Fruit fly (Drosophila melanogaster) whole organism, wandering third instar larva: Measurements from ENCODE around the gene Nepl13.
A peak's percentile ranks its signal among the peaks of the same experiment; 100 is the strongest.

Source experiments
- Abd-B ChIP-seq: fragments of >200 bp; optimal IDR thresholded peaks from 2 replicates; lab custom pipeline; 2017; ENCODE audit warnings: missing biosample characterization, missing genetic modification characterization
- CrebA ChIP-seq: fragments of 200-800 bp; sonication (Bioruptor generic); optimal IDR thresholded peaks from 2 replicates; lab custom pipeline; 2016; ENCODE audit warnings: missing biosample characterization, mild to moderate bottlenecking, missing genetic modification characterization, borderline replicate concordance
- HLH106 ChIP-seq: fragments of 200-800 bp; optimal IDR thresholded peaks from 3 replicates; lab custom pipeline; 2019; ENCODE audit warnings: missing biosample characterization, mild to moderate bottlenecking, missing genetic modification characterization, moderate library complexity
- Hr78 ChIP-seq: fragments of >200 bp; optimal IDR thresholded peaks from 2 replicates; lab custom pipeline; 2017; ENCODE audit warnings: missing biosample characterization, missing genetic modification characterization
- Hr83 ChIP-seq: fragments of 200-300 bp; sonication (Bioruptor generic); optimal IDR thresholded peaks from 2 replicates; lab custom pipeline; 2016; ENCODE audit warnings: missing biosample characterization, mild to moderate bottlenecking, missing genetic modification characterization, moderate library complexity; ENCODE audit not compliant: poor library complexity, severe bottlenecking
- Jra ChIP-seq: sonication (Bioruptor generic); optimal IDR thresholded peaks from 2 replicates; lab custom pipeline; 2016; ENCODE audit warnings: missing biosample characterization, missing genetic modification characterization
- Mio ChIP-seq: sonication (Bioruptor generic); optimal IDR thresholded peaks from 2 replicates; lab custom pipeline; 2016; ENCODE audit warnings: missing biosample characterization, missing genetic modification characterization
- Myc ChIP-seq: fragments of >200 bp; optimal IDR thresholded peaks from 2 replicates; lab custom pipeline; 2017
- OdsH ChIP-seq: fragments of 200-800 bp; sonication (Bioruptor generic); optimal IDR thresholded peaks from 2 replicates; lab custom pipeline; 2016; ENCODE audit warnings: missing biosample characterization, mild to moderate bottlenecking, missing genetic modification characterization
- Rel ChIP-seq, 2 experiments: fragments of 200-800 bp; sonication (Bioruptor generic) in 1 of 2; optimal IDR thresholded peaks; 2 replicates in 1 of 2; 3 replicates in 1 of 2; lab custom pipeline; 2016 to 2019; ENCODE audit warnings: mild to moderate bottlenecking in 2 of 2, missing biosample characterization in 2 of 2, missing genetic modification characterization in 2 of 2, moderate library complexity in 1 of 2
- Sp1 ChIP-seq: fragments of 200-800 bp; sonication (Bioruptor generic); optimal IDR thresholded peaks from 3 replicates; lab custom pipeline; 2019; ENCODE audit warnings: missing biosample characterization, mild to moderate bottlenecking, missing genetic modification characterization, moderate library complexity
- Vsx2 ChIP-seq: fragments of 200-300, 225-300 bp; sonication (Bioruptor generic); optimal IDR thresholded peaks from 2 replicates; lab custom pipeline; 2018; ENCODE audit warnings: missing biosample characterization, missing genetic modification characterization; ENCODE audit not compliant: partially characterized antibody
- brk ChIP-seq: fragments of 200-800 bp; sonication (Bioruptor generic); optimal IDR thresholded peaks from 2 replicates; lab custom pipeline; 2016; ENCODE audit warnings: missing biosample characterization, mild to moderate bottlenecking, missing genetic modification characterization
- dl ChIP-seq, 2 experiments: fragments of 175-275, 200-275 bp in 1 of 2; fragments of 200-275 bp in 1 of 2; sonication (Bioruptor generic); optimal IDR thresholded peaks; lab custom pipeline; 2018; ENCODE audit warnings: mild to moderate bottlenecking in 2 of 2, missing biosample characterization in 2 of 2, missing genetic modification characterization in 2 of 2, moderate library complexity in 2 of 2; ENCODE audit not compliant: partially characterized antibody in 2 of 2, insufficient read depth in 1 of 2
- dmrt93B ChIP-seq: fragments of 200-800 bp; sonication (Bioruptor generic); optimal IDR thresholded peaks from 2 replicates; lab custom pipeline; 2018; ENCODE audit warnings: missing biosample characterization, mild to moderate bottlenecking, missing genetic modification characterization
- foxo ChIP-seq, 2 experiments: fragments of 200-800 bp; sonication (Bioruptor generic); optimal IDR thresholded peaks; 2 replicates in 1 of 2; 3 replicates in 1 of 2; lab custom pipeline; 2016 to 2017; ENCODE audit warnings: missing biosample characterization in 2 of 2, missing genetic modification characterization in 2 of 2
- fru ChIP-seq: fragments of 200-800 bp; sonication (Bioruptor generic); optimal IDR thresholded peaks from 3 replicates; lab custom pipeline; 2016; ENCODE audit warnings: missing biosample characterization, mild to moderate bottlenecking, missing genetic modification characterization
- jim ChIP-seq: fragments of 175-275, 200-325 bp; sonication (Bioruptor generic); optimal IDR thresholded peaks from 2 replicates; lab custom pipeline; 2016; ENCODE audit warnings: missing biosample characterization, mild to moderate bottlenecking, missing genetic modification characterization
- lola ChIP-seq: fragments of >200 bp; optimal IDR thresholded peaks from 2 replicates; lab custom pipeline; 2017; ENCODE audit warnings: missing biosample characterization, missing genetic modification characterization
- psq ChIP-seq: fragments of 200-800 bp; sonication (Bioruptor generic); optimal IDR thresholded peaks from 3 replicates; lab custom pipeline; 2017; ENCODE audit warnings: missing biosample characterization, mild to moderate bottlenecking, missing genetic modification characterization, moderate library complexity
- sage ChIP-seq: fragments of 200-800 bp; sonication (Bioruptor generic); optimal IDR thresholded peaks from 2 replicates; lab custom pipeline; 2016; ENCODE audit warnings: missing biosample characterization, mild to moderate bottlenecking, missing genetic modification characterization
- sv ChIP-seq: fragments of 200-800 bp; sonication (Bioruptor generic); optimal IDR thresholded peaks from 3 replicates; lab custom pipeline; 2016; ENCODE audit warnings: missing biosample characterization, missing genetic modification characterization
- usp ChIP-seq: fragments of >200 bp; optimal IDR thresholded peaks from 2 replicates; lab custom pipeline; 2017; ENCODE audit warnings: missing biosample characterization, missing genetic modification characterization
- woc ChIP-seq: sonication (Bioruptor generic); optimal IDR thresholded peaks from 2 replicates; lab custom pipeline; 2016; ENCODE audit warnings: missing biosample characterization, mild to moderate bottlenecking, missing genetic modification characterization

Gene Nepl13

dm6 chr3R:22720808-22721306 lies 40.0 kb downstream of the Nepl13 start, which contains the start of gene wge:
Gene wge (minus strand): TSS chr3R:22721150.
- peak; percentile 12 for TF ChIP-seq HLH106 (tag; lab: Kevin White, UChicago)
- no peak for TF ChIP-seq Rel (GFP tag; optimal IDR thresholded peaks at IDR 0.05; lab: Kevin White, UChicago)
- TF ChIP-seq Rel (tag; optimal IDR thresholded peaks at IDR 0.05; lab: Kevin White, UChicago), result peak; percentile 33
- TF ChIP-seq Sp1 (GFP tag; lab: Kevin White, UChicago), result peak; percentile 59
- no peak for TF ChIP-seq Myc (lab: Kevin White, UChicago)
- peak; percentile 80 for TF ChIP-seq jim (GFP tag; lab: Kevin White, UChicago)
- no peak for TF ChIP-seq brk

dm6 chr3R:22719607-22719949 lies 41.3 kb downstream of the Nepl13 start:
- TF ChIP-seq dmrt93B (GFP tag; lab: Kevin White, UChicago), result no peak
- peak; percentile 6 for TF ChIP-seq fru (GFP tag; lab: Kevin White, UChicago)
- no peak for TF ChIP-seq woc (GFP tag; lab: Kevin White, UChicago)
- no peak for TF ChIP-seq HLH106 (tag; lab: Kevin White, UChicago)
- TF ChIP-seq, all 38 proteins: peak for 1

DNA sequence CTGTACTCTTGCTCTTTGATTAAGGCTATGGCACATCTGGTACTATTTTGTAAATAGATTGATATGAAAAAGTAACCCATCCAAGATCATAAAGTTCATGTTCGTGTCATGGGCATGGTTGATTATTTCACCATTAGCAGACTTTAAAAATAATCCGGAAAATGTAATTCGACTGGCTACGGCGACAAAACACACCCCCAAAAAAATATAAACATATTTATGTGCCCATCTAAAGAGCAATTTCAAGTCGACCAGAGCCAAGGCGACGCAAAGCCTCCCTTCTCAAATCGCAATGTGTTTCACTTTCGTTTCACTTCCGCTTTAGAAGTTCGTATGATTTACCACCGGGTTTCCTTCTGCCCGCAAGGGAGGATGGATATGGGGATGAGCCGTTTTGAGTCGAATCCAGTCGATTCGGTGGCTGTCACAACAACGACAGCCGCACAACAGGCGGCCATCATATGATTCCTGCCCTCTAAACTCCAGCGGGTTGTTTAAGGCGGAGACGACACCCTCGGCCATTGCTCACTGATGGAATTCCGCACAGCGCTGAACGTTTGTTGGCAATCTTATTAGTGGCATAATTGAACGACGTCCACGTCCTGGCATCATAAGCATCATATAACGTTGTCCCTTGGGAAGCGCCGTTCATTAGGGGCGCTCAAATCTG lies 41.8 kb downstream of the Nepl13 start:
- TF ChIP-seq usp, result no peak

DNA sequence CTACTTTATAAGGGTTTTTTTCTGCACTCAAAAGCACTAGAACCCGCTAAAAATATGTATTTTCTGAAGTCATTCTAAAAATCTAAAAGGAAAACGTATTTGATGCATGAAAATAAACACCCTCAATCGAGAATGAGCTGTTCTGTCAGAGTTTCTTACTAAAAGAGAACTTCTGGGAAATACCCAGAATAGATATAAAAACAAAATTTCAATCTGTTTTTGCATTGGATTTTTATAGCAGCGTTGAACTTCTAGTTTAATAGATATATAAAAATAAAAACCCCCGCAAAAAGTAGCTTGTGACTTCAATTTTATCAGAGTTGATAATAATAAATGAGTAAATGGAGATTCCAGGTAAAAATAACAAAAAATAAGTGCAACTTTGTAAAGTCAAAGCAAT lies 42.5 kb downstream of the Nepl13 start:
- TF ChIP-seq usp (no peak), Mio (GFP tag; lab: Kevin White, UChicago) (no peak), sage (GFP tag; lab: Kevin White, UChicago) (no peak), Abd-B (GFP tag; lab: Kevin White, UChicago) (no peak), psq (GFP tag; lab: Kevin White, UChicago) (no peak), Hr78 (GFP tag; lab: Kevin White, UChicago) (no peak), jim (GFP tag; lab: Kevin White, UChicago) (no peak), Jra (GFP tag; lab: Kevin White, UChicago) (no peak), CrebA (GFP tag; lab: Kevin White, UChicago) (no peak), dmrt93B (GFP tag; lab: Kevin White, UChicago) (no peak), Vsx2 (no peak), sv (GFP tag; lab: Kevin White, UChicago) (no peak), Myc (lab: Kevin White, UChicago) (no peak), foxo (GFP tag; optimal IDR thresholded peaks at IDR 0.05; lab: Kevin White, UChicago) (no peak), dl (GFP tag; optimal IDR thresholded peaks at IDR 0.05; lab: Kevin White, UChicago; ENCODE audit: insufficient read depth in 1 of 2, partially characterized antibody in 2 of 2) (no peak), HLH106 (tag; lab: Kevin White, UChicago) (no peak), OdsH (GFP tag; lab: Kevin White, UChicago) (no peak), Rel (GFP tag; optimal IDR thresholded peaks at IDR 0.05; lab: Kevin White, UChicago) (no peak), Rel (tag; optimal IDR thresholded peaks at IDR 0.05; lab: Kevin White, UChicago) (no peak), lola (GFP tag; lab: Kevin White, UChicago) (no peak)

dm6 chr3R:22717863-22718262 lies 43.0 kb downstream of the Nepl13 start:
- no peak for TF ChIP-seq fru (GFP tag; lab: Kevin White, UChicago)
- no peak for TF ChIP-seq Hr83
- TF ChIP-seq CrebA (GFP tag; lab: Kevin White, UChicago), result no peak
- no peak for TF ChIP-seq Myc (lab: Kevin White, UChicago)

DNA sequence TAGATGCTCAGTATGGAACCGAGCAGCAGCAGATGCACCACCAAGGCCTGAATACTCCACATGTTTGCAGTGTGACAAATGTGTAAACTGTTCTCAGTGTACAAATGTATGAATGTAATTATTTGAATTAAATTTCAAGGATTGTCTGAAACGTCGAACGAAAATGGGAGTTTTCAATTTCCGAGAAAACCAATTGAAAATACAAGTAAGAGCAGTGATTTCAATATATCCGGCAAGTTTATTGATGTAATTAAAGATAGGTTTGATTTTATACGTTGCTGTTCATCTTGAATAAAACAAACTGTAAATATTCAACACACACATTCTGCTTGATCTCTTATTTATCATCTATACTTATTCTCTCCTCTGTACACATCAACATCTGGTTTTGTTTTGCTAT lies 50.2 kb downstream of the Nepl13 start, which contains the start of gene CG4907:
Gene CG4907, minus strand, starts transcription at position 101 of the 400 bp plus-strand sequence.
- TF ChIP-seq Abd-B (GFP tag; lab: Kevin White, UChicago), result no peak
